Fruit fly (Drosophila melanogaster) S2 (cell line): ENCODE data around the gene Ctr1A.

Experiments
- CG8478 ChIP-seq: fragments of >200 bp; optimal IDR thresholded peaks from 2 replicates; lab custom pipeline; 2018
- CTCF ChIP-seq, 2 experiments: fragments of >200 bp; optimal IDR thresholded peaks; 2 replicates each; lab custom pipeline; 2018

DNA sequence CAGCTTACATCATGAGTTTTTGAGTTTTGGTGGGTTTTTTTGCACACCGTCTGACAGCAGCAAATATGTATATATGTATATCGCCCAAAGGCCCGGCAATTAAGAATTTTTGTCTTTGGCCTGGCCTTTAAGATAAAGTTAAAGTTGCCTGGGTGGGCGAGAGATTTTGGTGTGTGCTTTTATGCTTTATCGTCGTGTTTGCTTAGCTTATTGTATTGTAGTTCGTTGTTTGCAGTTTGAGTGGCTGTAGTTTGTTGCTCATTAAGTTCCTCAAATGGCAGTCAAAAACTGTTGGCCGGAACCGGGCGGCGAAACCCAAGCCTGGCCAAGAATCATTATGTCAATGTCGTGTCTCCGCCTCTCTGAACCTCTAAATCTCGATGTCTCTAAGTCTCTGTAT, 49.6 kb upstream of the Ctr1A start:
- TF ChIP-seq CG8478 (lab: Kevin White, UChicago) (no peak), CTCF (optimal IDR thresholded peaks at IDR 0.05; lab: Kevin White, UChicago) (no peak)
